Fruit fly (Drosophila melanogaster) whole organism, prepupa: ENCODE results near the gene CG44837.

Source experiments
- CG3032 ChIP-seq: fragments of 200-800 bp; optimal IDR thresholded peaks from 2 replicates; lab custom pipeline; 2019; ENCODE audit warnings: missing biosample characterization, mild to moderate bottlenecking, missing genetic modification characterization, moderate library complexity
- CG31627 ChIP-seq: fragments of 200-800 bp; sonication (Bioruptor generic); optimal IDR thresholded peaks from 3 replicates; lab custom pipeline; 2016; ENCODE audit warnings: missing biosample characterization, missing genetic modification characterization
- CG3919 ChIP-seq: fragments of 200-800 bp; sonication (Bioruptor generic); optimal IDR thresholded peaks from 3 replicates; lab custom pipeline; 2016; ENCODE audit warnings: missing biosample characterization, missing genetic modification characterization
- Eip93F ChIP-seq: fragments of 200-800 bp; sonication (Bioruptor generic); optimal IDR thresholded peaks from 2 replicates; lab custom pipeline; 2016; ENCODE audit warnings: missing biosample characterization, mild to moderate bottlenecking, missing genetic modification characterization
- Ets21C ChIP-seq: fragments of 200-800 bp; sonication (Bioruptor generic); optimal IDR thresholded peaks from 3 replicates; lab custom pipeline; 2016; ENCODE audit warnings: missing biosample characterization, missing genetic modification characterization
- Ets96B ChIP-seq: fragments of 200-800 bp; optimal IDR thresholded peaks from 2 replicates; lab custom pipeline; 2019; ENCODE audit warnings: missing biosample characterization, mild to moderate bottlenecking, missing genetic modification characterization, moderate library complexity
- Hr38 ChIP-seq: sonication (Bioruptor generic); optimal IDR thresholded peaks from 2 replicates; lab custom pipeline; 2016; ENCODE audit warnings: missing biosample characterization, missing genetic modification characterization
- lz ChIP-seq: fragments of 200-800 bp; sonication (Bioruptor generic); optimal IDR thresholded peaks from 3 replicates; lab custom pipeline; 2016; ENCODE audit warnings: missing biosample characterization, missing genetic modification characterization

The CG44837 gene

dm6 chr3L:11800761-11801160 lies 137.9 kb downstream of the CG44837 start, which contains the start of gene Gcat:
TSS of gene Gcat (minus strand) at chr3L:11800861.
- TF ChIP-seq Eip93F (GFP tag; lab: Kevin White, UChicago) (no peak), Ets96B (no peak), CG3032 (no peak), CG3919 (GFP tag; lab: Kevin White, UChicago) (no peak), Ets21C (no peak), Hr38 (GFP tag; lab: Kevin White, UChicago) (no peak), CG31627 (GFP tag; lab: Kevin White, UChicago) (no peak), lz (GFP tag; lab: Kevin White, UChicago) (no peak)
